Worm (Caenorhabditis elegans) whole organism, early embryonic: Measurements from ENCODE around the gene Y94H6A.12.

Source experiments
- B0310.2 ChIP-seq: sonication (generic microtip); optimal IDR thresholded peaks from 2 replicates; lab custom pipeline; 2016; ENCODE audit warnings: mild to moderate bottlenecking, missing genetic modification characterization, missing compliant biosample characterization
- F13C5.2 ChIP-seq: sonication (generic microtip); optimal IDR thresholded peaks from 2 replicates; lab custom pipeline; 2017; ENCODE audit warnings: mild to moderate bottlenecking, missing genetic modification characterization, inconsistent platforms, missing compliant biosample characterization
- aly-1 ChIP-seq: sonication (generic microtip); optimal IDR thresholded peaks from 2 replicates; lab custom pipeline; 2016; ENCODE audit warnings: missing genetic modification characterization, missing compliant biosample characterization
- ama-1 ChIP-seq: fragments of 150-350 bp; optimal IDR thresholded peaks from 2 replicates; lab custom pipeline; 2014
- ceh-13 ChIP-seq: fragments of 200-800 bp; sonication (Bioruptor generic); optimal IDR thresholded peaks from 2 replicates; lab custom pipeline; 2018; ENCODE audit warnings: mild to moderate bottlenecking, missing genetic modification characterization, missing compliant biosample characterization
- ceh-36 ChIP-seq: sonication (generic microtip); optimal IDR thresholded peaks from 2 replicates; lab custom pipeline; 2016; ENCODE audit warnings: missing genetic modification characterization, inconsistent platforms, missing compliant biosample characterization
- ets-7 ChIP-seq: sonication (generic microtip); optimal IDR thresholded peaks from 2 replicates; lab custom pipeline; 2016; ENCODE audit warnings: missing genotype, missing genetic modification characterization, missing compliant biosample characterization
- flt-1 ChIP-seq: fragments of 200-800 bp; sonication (Bioruptor generic); IDR thresholded peaks from 2 replicates; pipeline ENCODE4 v1.3.6; 2022; ENCODE audit warnings: missing genetic modification characterization, missing compliant biosample characterization
- hmbx-1 ChIP-seq: sonication (generic microtip); optimal IDR thresholded peaks from 2 replicates; lab custom pipeline; 2016; ENCODE audit warnings: mild to moderate bottlenecking, missing genetic modification characterization, missing compliant biosample characterization
- hmg-4 ChIP-seq: fragments of 200-800 bp; sonication (Bioruptor generic); optimal IDR thresholded peaks from 2 replicates; lab custom pipeline; 2018; ENCODE audit warnings: mild to moderate bottlenecking, missing genetic modification characterization, missing compliant biosample characterization
- hnd-1 ChIP-seq: sonication (generic microtip); optimal IDR thresholded peaks from 2 replicates; lab custom pipeline; 2016; ENCODE audit warnings: missing genetic modification characterization, missing compliant biosample characterization
- pes-1 ChIP-seq: fragments of 200-800 bp; sonication (Bioruptor generic); IDR thresholded peaks from 2 replicates; pipeline ENCODE4 v1.3.6; 2022; ENCODE audit warnings: missing genetic modification reagents, missing genetic modification characterization, missing compliant biosample characterization
- scrt-1 ChIP-seq: fragments of 200-800 bp; sonication (Bioruptor generic); IDR thresholded peaks from 2 replicates; pipeline ENCODE4 v1.3.6; 2022; ENCODE audit warnings: missing genetic modification characterization, missing compliant biosample characterization
- sea-1 ChIP-seq: fragments of 200-800 bp; sonication (Bioruptor generic); conservative IDR thresholded peaks from 2 replicates; pipeline ENCODE4 v1.3.6; 2022; ENCODE audit warnings: missing genetic modification characterization, missing compliant biosample characterization
- tbx-11 ChIP-seq: fragments of 200-800 bp; sonication (Bioruptor generic); IDR thresholded peaks from 2 replicates; pipeline ENCODE4 v1.3.6; 2022; ENCODE audit warnings: missing genetic modification characterization, missing compliant biosample characterization
- tbx-37 ChIP-seq: fragments of 200-800 bp; sonication (Bioruptor generic); conservative IDR thresholded peaks from 2 replicates; pipeline ENCODE4 v1.3.6; 2022; ENCODE audit warnings: missing genetic modification reagents, missing genetic modification characterization, missing compliant biosample characterization
- tra-4 ChIP-seq: sonication (generic microtip); optimal IDR thresholded peaks from 2 replicates; lab custom pipeline; 2017; ENCODE audit warnings: missing genetic modification characterization, missing compliant biosample characterization

The Y94H6A.12 gene

DNA sequence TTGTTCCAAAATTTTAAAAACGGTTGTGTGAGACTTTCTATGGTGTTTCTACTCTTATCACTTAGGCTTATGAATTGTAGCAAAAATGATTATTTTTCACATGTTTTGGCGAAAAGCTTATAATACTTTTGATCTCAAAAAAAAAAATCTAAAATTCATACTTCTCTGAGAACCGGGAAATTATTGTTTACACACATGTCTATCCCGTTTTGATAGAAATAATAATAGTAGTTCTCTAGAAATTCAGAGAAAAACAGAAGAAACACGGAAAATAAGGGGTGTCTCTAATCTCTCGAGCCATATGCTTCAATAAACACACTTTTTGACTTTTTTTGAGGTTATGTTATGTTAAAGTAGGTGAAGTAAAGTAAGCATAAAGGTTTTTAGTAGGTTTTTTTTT lies 37.8 kb upstream of the Y94H6A.12 start:
- TF ChIP-seq B0310.2 (tag; lab: Kevin White, UChicago) (no peak), flt-1 (GFP tag; lab: Robert Waterston, UW) (no peak), ceh-13 (GFP tag; lab: Kevin White, UChicago) (no peak), pes-1 (no peak), aly-1 (tag; lab: Kevin White, UChicago) (no peak), ets-7 (tag; lab: Kevin White, UChicago) (no peak), sea-1 (GFP tag; lab: Robert Waterston, UW) (no peak), tbx-37 (no peak), hmbx-1 (tag; lab: Kevin White, UChicago) (no peak)

DNA sequence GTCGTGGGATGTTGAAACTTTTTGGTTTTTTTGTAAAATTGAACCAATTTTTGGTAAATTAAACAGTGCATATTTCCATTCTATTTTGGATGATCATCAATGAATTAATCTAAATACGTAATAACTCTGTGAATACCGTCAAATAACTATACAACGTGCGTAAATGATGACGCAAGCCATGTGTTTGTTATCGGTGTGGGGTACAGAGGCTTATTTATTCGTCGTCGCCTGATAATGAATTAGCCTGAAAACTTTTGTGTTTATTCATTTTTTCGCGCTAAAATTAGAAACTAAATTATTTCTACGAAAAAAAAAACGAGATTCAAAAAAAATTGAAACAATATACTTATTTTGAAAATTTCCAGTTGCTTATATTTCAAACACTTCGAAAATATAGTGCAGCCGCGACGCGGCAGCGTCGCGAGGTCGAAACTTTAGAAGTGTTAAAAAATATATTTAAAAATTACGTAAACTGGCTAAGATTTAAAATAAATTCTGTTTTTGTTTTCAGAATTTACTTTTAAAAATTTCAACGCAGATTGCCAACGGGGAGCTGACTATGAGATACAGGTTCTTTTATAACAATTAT lies 36.1 kb upstream of the Y94H6A.12 start:
- TF ChIP-seq aly-1 (tag; lab: Kevin White, UChicago) (no peak), pes-1 (no peak)

DNA sequence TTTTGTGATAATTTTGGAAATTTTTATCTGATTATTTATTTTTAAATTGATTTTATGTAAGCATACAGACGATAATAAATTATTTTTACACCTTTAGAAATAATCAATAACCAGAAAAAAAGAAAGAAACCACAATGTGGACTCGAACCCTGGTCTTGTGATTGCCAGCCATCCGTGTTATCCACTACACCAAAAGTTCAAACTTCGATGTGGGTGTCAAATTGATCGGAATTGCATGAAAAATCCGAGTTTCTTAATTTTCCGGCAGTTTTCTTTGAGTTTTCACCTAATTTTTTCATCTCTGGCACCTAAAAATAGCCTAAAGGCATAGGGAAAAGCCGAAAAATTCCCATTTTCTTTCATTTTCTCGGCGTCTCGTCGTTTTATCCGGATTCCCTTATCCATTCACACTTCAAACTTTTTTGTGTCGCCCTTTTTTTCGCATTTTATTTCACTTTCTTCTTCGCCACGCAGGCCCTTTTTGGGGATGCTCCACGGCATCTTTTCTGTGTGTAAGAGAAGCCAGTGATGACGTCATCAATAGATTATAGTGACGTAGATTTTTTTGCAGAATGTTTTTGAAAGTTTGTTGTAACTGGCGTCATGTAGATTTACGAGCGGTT lies 34.7 kb upstream of the Y94H6A.12 start:
- no peak for TF ChIP-seq aly-1 (tag; lab: Kevin White, UChicago)
- no peak for TF ChIP-seq scrt-1 (GFP tag; lab: Robert Waterston, UW)
- no peak for TF ChIP-seq F13C5.2 (tag; lab: Kevin White, UChicago)
- no peak for TF ChIP-seq ceh-36 (tag; lab: Kevin White, UChicago)
- no peak for TF ChIP-seq pes-1
- no peak for TF ChIP-seq hnd-1 (tag; lab: Kevin White, UChicago)
- TF ChIP-seq ceh-13 (GFP tag; lab: Kevin White, UChicago) = no peak
- TF ChIP-seq sea-1 (GFP tag; lab: Robert Waterston, UW) = no peak

DNA sequence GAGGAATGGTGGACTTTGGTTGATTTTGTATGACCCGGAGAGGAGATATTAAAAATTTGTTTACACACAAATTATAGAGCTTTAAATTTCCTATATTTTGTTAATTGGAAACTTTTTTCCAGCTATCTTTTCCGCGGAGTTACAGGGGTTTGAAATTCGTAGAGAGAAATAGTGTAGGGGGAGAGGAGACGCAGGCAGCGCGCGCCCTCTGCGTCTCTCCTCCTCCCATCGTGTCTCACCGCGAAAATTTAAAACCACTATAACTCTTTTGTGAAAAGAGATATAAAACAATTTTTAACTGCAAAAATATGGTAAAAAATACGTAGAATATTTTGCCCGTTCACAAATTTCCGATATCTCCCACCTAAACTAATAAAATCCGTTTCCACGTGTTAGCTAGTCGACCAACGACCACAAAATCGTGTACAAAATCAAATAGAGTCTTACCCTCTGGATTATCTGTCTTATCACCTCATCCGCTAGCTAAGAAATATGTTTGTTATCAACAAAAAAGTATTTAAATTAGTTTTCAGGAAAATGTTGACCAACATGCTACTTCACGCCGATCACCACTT lies 29.7 kb upstream of the Y94H6A.12 start, which contains the start of gene nhr-277:
nhr-277 (plus strand) TSS at position 525 of the 575 bp plus-strand sequence.
- no peak for TF ChIP-seq B0310.2 (tag; lab: Kevin White, UChicago)

DNA sequence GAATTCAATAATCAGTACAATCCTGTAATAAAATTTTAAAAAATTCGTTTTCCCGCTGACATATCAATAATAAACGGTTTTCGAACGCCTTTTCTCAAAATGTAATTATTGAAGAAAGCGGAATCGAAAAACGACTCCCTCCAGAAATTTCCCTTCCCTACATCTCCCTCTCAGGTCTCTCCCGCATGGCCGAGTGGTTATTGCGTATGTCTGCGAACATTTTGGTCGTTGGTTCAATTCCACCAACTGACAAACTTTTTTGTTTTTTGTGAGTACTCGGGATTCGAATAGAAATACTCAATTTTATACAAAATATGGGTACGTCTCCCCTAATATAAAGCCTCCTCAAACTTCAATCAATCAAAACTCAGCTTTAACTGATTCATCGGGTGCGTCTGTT lies 27.2 kb upstream of the Y94H6A.12 start:
- TF ChIP-seq scrt-1 (GFP tag; lab: Robert Waterston, UW) = peak; percentile 95
- TF ChIP-seq pes-1 = peak; percentile 95
- TF ChIP-seq tbx-11 (GFP tag; lab: Robert Waterston, UW) = peak; percentile 93
- peak; percentile 97 for TF ChIP-seq sea-1 (GFP tag; lab: Robert Waterston, UW)
- peak; percentile 94 for TF ChIP-seq flt-1 (GFP tag; lab: Robert Waterston, UW)
- TF ChIP-seq tbx-37 = peak; percentile 96

DNA sequence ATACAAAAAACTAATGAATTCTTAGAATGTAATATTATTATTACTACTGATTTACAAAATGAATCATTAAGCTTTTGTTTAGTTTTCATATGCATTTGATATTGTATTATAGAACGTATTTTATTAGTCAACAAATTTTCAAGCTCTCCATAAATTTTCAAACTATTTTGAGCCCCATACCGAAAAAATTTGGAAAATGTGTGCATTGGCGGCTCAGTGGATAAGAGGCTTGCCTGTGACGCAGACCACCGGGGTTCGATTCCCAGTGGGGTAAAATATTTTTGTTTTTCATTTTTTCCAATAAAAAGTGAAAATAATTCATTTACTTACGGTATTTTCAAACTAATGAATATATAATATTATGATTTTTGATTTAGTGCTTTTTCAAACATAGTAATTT lies 25.6 kb upstream of the Y94H6A.12 start:
- no peak for TF ChIP-seq hnd-1 (tag; lab: Kevin White, UChicago)
- no peak for TF ChIP-seq hmg-4
- TF ChIP-seq tbx-37 = no peak
- TF ChIP-seq tra-4 (tag; lab: Kevin White, UChicago) = no peak
- no peak for TF ChIP-seq sea-1 (GFP tag; lab: Robert Waterston, UW)
- no peak for TF ChIP-seq tbx-11 (GFP tag; lab: Robert Waterston, UW)
- no peak for TF ChIP-seq pes-1
- TF ChIP-seq ceh-36 (tag; lab: Kevin White, UChicago) = no peak
- TF ChIP-seq aly-1 (tag; lab: Kevin White, UChicago) = no peak
- no peak for TF ChIP-seq ama-1 (lab: Kevin White, UChicago)
- TF ChIP-seq hmbx-1 (tag; lab: Kevin White, UChicago) = no peak
- no peak for TF ChIP-seq ceh-13 (GFP tag; lab: Kevin White, UChicago)
- TF ChIP-seq B0310.2 (tag; lab: Kevin White, UChicago) = no peak
- TF ChIP-seq scrt-1 (GFP tag; lab: Robert Waterston, UW) = no peak
- no peak for TF ChIP-seq F13C5.2 (tag; lab: Kevin White, UChicago)
- TF ChIP-seq flt-1 (GFP tag; lab: Robert Waterston, UW) = no peak
- TF ChIP-seq ets-7 (tag; lab: Kevin White, UChicago) = no peak

DNA sequence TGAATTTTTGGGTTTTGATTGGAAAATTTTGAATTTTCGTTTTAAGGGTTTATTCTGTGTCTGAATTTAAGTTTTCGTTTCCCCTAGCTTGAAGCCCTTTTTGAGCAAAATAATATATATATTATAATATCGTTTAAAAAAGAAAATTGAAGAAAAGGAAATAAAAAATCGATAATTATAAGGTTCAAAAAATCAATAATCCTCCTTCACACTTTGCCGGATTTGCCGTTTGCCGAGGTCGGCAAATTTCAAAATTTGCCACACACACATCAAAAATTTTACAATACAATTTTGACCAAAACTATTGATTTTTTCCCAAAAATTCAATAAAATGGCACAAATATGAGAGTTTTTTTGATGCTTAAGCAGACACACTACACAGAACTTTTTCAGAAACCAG lies 23.7 kb upstream of the Y94H6A.12 start:
- no peak for TF ChIP-seq ama-1 (lab: Kevin White, UChicago)
- TF ChIP-seq scrt-1 (GFP tag; lab: Robert Waterston, UW) = no peak
- no peak for TF ChIP-seq sea-1 (GFP tag; lab: Robert Waterston, UW)
- no peak for TF ChIP-seq tbx-37
- no peak for TF ChIP-seq F13C5.2 (tag; lab: Kevin White, UChicago)
- TF ChIP-seq hmbx-1 (tag; lab: Kevin White, UChicago) = no peak
- TF ChIP-seq ceh-13 (GFP tag; lab: Kevin White, UChicago) = no peak
- no peak for TF ChIP-seq tra-4 (tag; lab: Kevin White, UChicago)

DNA sequence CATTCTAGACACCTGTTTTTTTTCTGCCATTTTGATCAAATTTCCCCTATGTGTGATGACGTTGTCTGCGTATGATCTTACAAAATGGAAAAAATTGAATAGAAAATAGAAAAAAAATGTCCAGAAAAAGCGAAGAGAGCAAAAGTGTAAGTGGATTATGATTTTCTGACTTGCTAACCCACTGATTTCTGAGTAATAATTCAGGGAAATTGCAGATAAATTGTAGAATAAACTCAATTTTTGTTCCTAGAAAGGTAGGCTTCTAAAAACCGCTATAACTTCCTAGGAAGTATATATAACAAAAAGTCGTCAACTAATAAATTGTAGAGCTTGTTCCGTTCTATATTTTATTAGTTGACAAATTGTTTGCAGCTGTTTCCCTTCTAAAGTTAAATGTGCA lies 21.8 kb upstream of the Y94H6A.12 start:
- TF ChIP-seq ama-1 (lab: Kevin White, UChicago) (no peak), hmbx-1 (tag; lab: Kevin White, UChicago) (no peak)
